Fruit fly (Drosophila melanogaster): ENCODE measurements around the gene CG33003.

CG33003 gene

DNA sequence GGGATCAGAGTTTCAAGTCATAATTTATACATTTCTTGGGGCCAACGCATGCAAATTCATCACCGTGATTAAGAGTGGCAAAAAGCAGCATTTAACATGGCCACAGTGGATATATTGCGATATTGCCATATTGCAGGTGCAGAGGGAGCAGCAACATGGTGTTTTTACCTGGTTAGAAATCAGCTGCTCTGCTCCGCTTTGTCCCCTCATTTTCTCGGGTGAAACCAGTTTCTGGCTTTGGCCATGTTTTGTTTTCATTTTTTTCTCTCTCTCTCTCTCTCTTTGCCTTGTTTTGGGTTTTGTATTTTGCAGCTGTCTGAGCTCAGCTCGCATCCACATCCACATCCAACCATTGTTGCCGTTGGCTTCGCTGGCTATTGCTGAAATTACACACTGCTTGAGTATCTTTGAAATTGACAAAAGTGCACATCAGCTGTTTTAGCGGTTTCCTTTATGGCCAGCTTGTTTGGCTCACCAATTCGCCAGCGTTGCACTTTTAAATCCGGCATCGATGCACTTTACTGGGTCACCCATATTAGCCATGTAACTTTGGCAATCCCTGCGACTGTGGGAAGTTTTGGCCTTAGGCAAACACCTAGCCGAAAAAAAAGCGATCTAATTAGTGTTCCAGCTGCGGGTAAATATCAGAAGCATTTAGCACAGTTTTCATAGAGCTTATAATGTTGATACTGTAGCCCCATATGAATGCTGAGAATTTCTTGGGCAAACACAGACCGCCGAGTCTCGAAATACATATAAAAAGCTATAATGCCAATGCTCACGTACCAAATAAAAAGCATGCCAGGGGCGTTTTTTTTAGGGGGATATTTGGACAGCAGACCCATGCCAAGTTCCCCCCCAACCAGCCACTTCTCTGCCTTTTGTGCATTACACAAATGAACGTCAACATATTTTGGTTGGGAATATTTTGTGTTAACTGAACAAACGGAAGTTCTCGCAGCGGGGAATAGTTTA is 25.4 kb upstream of the CG33003 start (continued):
- no peak for TF ChIP-seq ato (GFP tag; IDR thresholded peaks at IDR 0.05; ENCODE audit: partially characterized antibody)
- no peak for TF ChIP-seq grn (GFP tag; optimal IDR thresholded peaks at IDR 0.05)
- no peak for TF ChIP-seq ro (GFP tag; IDR thresholded peaks at IDR 0.05)
- TF ChIP-seq crc (GFP tag; optimal IDR thresholded peaks at IDR 0.05) = no peak
- TF ChIP-seq CG14860 (GFP tag; IDR thresholded peaks at IDR 0.05; ENCODE audit: partially characterized antibody) = no peak
- TF ChIP-seq Hr39 (optimal IDR thresholded peaks at IDR 0.05) = no peak

dm6 chr2L:4377747-4378146 is 23.0 kb upstream of the CG33003 start:
- TF ChIP-seq CkIIα-i1 (GFP tag; IDR thresholded peaks at IDR 0.05) (no peak), aop (GFP tag; IDR thresholded peaks at IDR 0.05) (0 out of 2 replicates have a peak, but pooled peaks have one; percentile 45), Hr78 (GFP tag; optimal IDR thresholded peaks at IDR 0.05) (peak in 1 of 2 experiments; percentile 69), crol (GFP tag; IDR thresholded peaks at IDR 0.05) (peak; percentile 79)

DNA sequence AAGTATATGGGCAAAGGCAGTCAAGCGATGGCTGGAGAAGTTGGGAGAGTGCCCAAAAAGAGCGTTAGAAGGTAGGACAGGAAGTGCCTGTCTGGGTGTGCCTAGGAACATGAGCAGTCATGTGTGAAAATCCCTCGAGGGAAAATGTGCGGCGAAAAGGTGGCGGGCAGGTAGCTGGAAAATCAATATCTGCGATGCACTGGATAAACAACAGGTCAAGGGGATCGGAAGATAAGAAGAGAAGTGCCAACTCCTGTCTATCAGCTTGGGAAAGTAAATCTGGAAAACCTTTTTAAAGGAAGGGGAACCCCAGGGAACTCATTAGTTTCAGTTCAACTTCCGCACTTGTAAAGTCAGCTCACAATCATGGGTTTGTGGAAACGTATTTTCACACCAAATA is 22.4 kb upstream of the CG33003 start:
- TF ChIP-seq tll (GFP tag; optimal IDR thresholded peaks at IDR 0.05) = peak in 1 of 2 experiments; percentile 87
- peak; percentile 39; the same call in 1 of the 2 replicates for TF ChIP-seq onecut (GFP tag; IDR thresholded peaks at IDR 0.05)
- TF ChIP-seq grn (GFP tag; optimal IDR thresholded peaks at IDR 0.05) = peak; percentile 9
- TF ChIP-seq tio (GFP tag; optimal IDR thresholded peaks at IDR 0.05) = no peak
- peak; percentile 46 for TF ChIP-seq CG15479 (GFP tag; optimal IDR thresholded peaks at IDR 0.05)
- TF ChIP-seq CG17612 (GFP tag; IDR thresholded peaks at IDR 0.05) = no peak
- peak in 1 of 2 experiments; percentile 47 for TF ChIP-seq eve (GFP tag; optimal IDR thresholded peaks at IDR 0.05)
- TF ChIP-seq chm (GFP tag; IDR thresholded peaks at IDR 0.05) = 0 out of 2 replicates have a peak, but pooled peaks have one; percentile 9
- TF ChIP-seq sens (GFP tag) = peak; percentile 69
- TF ChIP-seq seq (GFP tag; IDR thresholded peaks at IDR 0.05) = no peak
- TF ChIP-seq zen (tag; optimal IDR thresholded peaks at IDR 0.05) = peak; percentile 68
- peak; percentile 21; the same call in 1 of the 2 replicates for TF ChIP-seq aop (GFP tag; IDR thresholded peaks at IDR 0.05)
- TF ChIP-seq CG15696 (tag; optimal IDR thresholded peaks at IDR 0.05) = peak; percentile 46
- no peak for TF ChIP-seq ap (GFP tag; IDR thresholded peaks at IDR 0.05)
- TF ChIP-seq kni (GFP tag; optimal IDR thresholded peaks at IDR 0.05) = peak; percentile 12

- TF ChIP-seq Ptx1 (GFP tag; IDR thresholded peaks at IDR 0.05) (no peak), CG32767 (GFP tag; IDR thresholded peaks at IDR 0.05) (no peak), CG14710 (tag; optimal IDR thresholded peaks at IDR 0.05) (peak; percentile 33), Eip74EF (GFP tag; optimal IDR thresholded peaks at IDR 0.05) (no peak), HLH4C (GFP tag; IDR thresholded peaks at IDR 0.05; ENCODE audit: partially characterized antibody) (peak; percentile 89), stc (GFP tag; IDR thresholded peaks at IDR 0.05) (no peak), mld (GFP tag; IDR thresholded peaks at IDR 0.05; ENCODE audit: partially characterized antibody) (no peak; the same call in 2 of the 3 replicates), CG13287 (GFP tag; IDR thresholded peaks at IDR 0.05; ENCODE audit: partially characterized antibody) (peak; percentile 84), CG18764 (GFP tag; optimal IDR thresholded peaks at IDR 0.05) (no peak), chinmo (GFP tag; IDR thresholded peaks at IDR 0.05; ENCODE audit: partially characterized antibody) (no peak), Adf1 (GFP tag; IDR thresholded peaks at IDR 0.05) (no peak), hbn (GFP tag; IDR thresholded peaks at IDR 0.05; ENCODE audit: partially characterized antibody) (peak; percentile 63), Med (GFP tag) (peak; percentile 62), pzg (GFP tag; optimal IDR thresholded peaks at IDR 0.05) (peak; percentile 45), CG17186 (GFP tag; optimal IDR thresholded peaks at IDR 0.05) (peak; percentile 88), hkb (optimal IDR thresholded peaks at IDR 0.05) (no peak), hkb (GFP tag; IDR thresholded peaks at IDR 0.05) (0 out of 2 replicates have a peak, but pooled peaks have one; percentile 14), Dp (GFP tag; optimal IDR thresholded peaks at IDR 0.05) (peak; percentile 24), Six4 (GFP tag; optimal IDR thresholded peaks at IDR 0.05) (no peak), MBD-R2 (GFP tag; IDR thresholded peaks at IDR 0.05) (peak; percentile 92), Bgb (GFP tag; IDR thresholded peaks at IDR 0.05; ENCODE audit: partially characterized antibody) (peak; percentile 75)
These were observed 18.2 kb upstream of the CG33003 start, which contains the start of gene CG17612 for dm6 chr2L:4382522-4382921. Gene CG17612 (minus strand): TSS chr2L:4382735.
